Worm (Caenorhabditis elegans) whole organism, L1 larva: ENCODE measurements around the gene ZK353.9.

ENCODE experiments used
- F16B12.6 ChIP-seq: fragments of 150-350 bp; optimal IDR thresholded peaks from 2 replicates; lab custom pipeline; 2014; ENCODE audit warnings: missing biosample characterization, missing genetic modification characterization
- aha-1 ChIP-seq: fragments of 150-350 bp; optimal IDR thresholded peaks from 2 replicates; lab custom pipeline; 2014; ENCODE audit warnings: missing biosample characterization, missing genetic modification characterization
- alr-1 ChIP-seq: fragments of 200-800 bp; sonication (Bioruptor generic); optimal IDR thresholded peaks from 2 replicates; lab custom pipeline; 2018; ENCODE audit warnings: borderline replicate concordance, mild to moderate bottlenecking, missing genetic modification characterization, missing compliant biosample characterization
- aly-2 ChIP-seq: fragments of 150-350 bp; optimal IDR thresholded peaks from 2 replicates; lab custom pipeline; 2014; ENCODE audit warnings: missing biosample characterization, missing genetic modification characterization
- blmp-1 ChIP-seq: fragments of 150-350 bp; optimal IDR thresholded peaks from 2 replicates; lab custom pipeline; 2014; ENCODE audit warnings: missing biosample characterization, missing genetic modification characterization
- ceh-63 ChIP-seq: fragments of 200-800 bp; sonication (Bioruptor generic); optimal IDR thresholded peaks from 2 replicates; lab custom pipeline; 2018; ENCODE audit warnings: mild to moderate bottlenecking, missing genetic modification characterization, missing compliant biosample characterization
- ceh-82 ChIP-seq, 3 experiments: fragments of 150-350 bp in 1 of 3; sonication (generic microtip) in 2 of 3; optimal IDR thresholded peaks; 2 replicates each; lab custom pipeline; 2014 to 2017; ENCODE audit warnings: missing biosample characterization in 3 of 3, missing genetic modification characterization in 3 of 3
- ceh-90 ChIP-seq: sonication (generic microtip); optimal IDR thresholded peaks from 2 replicates; lab custom pipeline; 2016; ENCODE audit warnings: missing genetic modification characterization, missing compliant biosample characterization
- dpl-1 ChIP-seq, 3 experiments: fragments of 150-350 bp in 2 of 3; sonication (generic microtip) in 1 of 3; optimal IDR thresholded peaks; 2 replicates each; lab custom pipeline; 2014 to 2017; ENCODE audit warnings: missing biosample characterization in 3 of 3, missing genetic modification characterization in 3 of 3, missing genetic modification reagents in 3 of 3
- dsc-1 ChIP-seq: sonication (generic microtip); optimal IDR thresholded peaks from 2 replicates; lab custom pipeline; 2016; ENCODE audit warnings: mild to moderate bottlenecking, missing genetic modification characterization, missing compliant biosample characterization
- efl-1 ChIP-seq, 4 experiments: fragments of 150-350 bp; optimal IDR thresholded peaks in 3 of 4; peaks in 1 of 4; 1 replicate in 1 of 4; 2 replicates in 3 of 4; lab custom pipeline; 2014; ENCODE audit warnings: missing biosample characterization in 2 of 4, missing genetic modification characterization in 2 of 4, missing genetic modification reagents in 2 of 4
- efl-3 ChIP-seq: fragments of 200-800 bp; sonication (Bioruptor generic); optimal IDR thresholded peaks from 2 replicates; lab custom pipeline; 2018; ENCODE audit warnings: mild to moderate bottlenecking, missing genetic modification characterization, missing compliant biosample characterization
- egl-13 ChIP-seq: sonication (generic microtip); optimal IDR thresholded peaks from 2 replicates; lab custom pipeline; 2016; ENCODE audit warnings: missing genotype, missing genetic modification reagents, missing genetic modification characterization, missing compliant biosample characterization
- egl-27 ChIP-seq, 2 experiments: fragments of 150-350 bp in 1 of 2; sonication (generic microtip); optimal IDR thresholded peaks; 3 replicates each; lab custom pipeline; 2017 to 2018; ENCODE audit warnings: missing biosample characterization in 2 of 2, missing genetic modification characterization in 2 of 2, missing genetic modification reagents in 2 of 2
- elt-3 ChIP-seq, 6 experiments: fragments of 150-350 bp in 1 of 6; sonication (generic microtip); optimal IDR thresholded peaks; 2 replicates each; lab custom pipeline; 2017 to 2018; ENCODE audit warnings: missing biosample characterization in 6 of 6, missing genetic modification characterization in 6 of 6, inconsistent platforms in 1 of 6
- fkh-10 ChIP-seq: sonication (generic microtip); optimal IDR thresholded peaks from 2 replicates; lab custom pipeline; 2017; ENCODE audit warnings: missing biosample characterization, missing genetic modification reagents, missing genetic modification characterization
- grh-1 ChIP-seq: fragments of 200-800 bp; sonication (Bioruptor generic); IDR thresholded peaks from 2 replicates; pipeline ENCODE4 v1.3.6; 2022; ENCODE audit warnings: missing genetic modification reagents, missing genetic modification characterization, missing compliant biosample characterization
- hlh-4 ChIP-seq: sonication (generic microtip); optimal IDR thresholded peaks from 2 replicates; lab custom pipeline; 2016; ENCODE audit warnings: mild to moderate bottlenecking, missing genetic modification characterization, missing compliant biosample characterization
- hpl-2 ChIP-seq: fragments of 150-350 bp; optimal IDR thresholded peaks from 2 replicates; lab custom pipeline; 2014; ENCODE audit warnings: missing biosample characterization, missing genetic modification reagents, missing genetic modification characterization
- lin-15B ChIP-seq: fragments of 150-350 bp; sonication (generic microtip); optimal IDR thresholded peaks from 3 replicates; lab custom pipeline; 2014; ENCODE audit warnings: missing biosample characterization, missing genetic modification characterization
- lin-35 ChIP-seq, 2 experiments: fragments of 150-350 bp; optimal IDR thresholded peaks; 2 replicates each; lab custom pipeline; 2014; ENCODE audit warnings: missing biosample characterization in 2 of 2, missing genetic modification characterization in 2 of 2, missing genetic modification reagents in 2 of 2
- lir-3 ChIP-seq: sonication (generic microtip); optimal IDR thresholded peaks from 2 replicates; lab custom pipeline; 2016; ENCODE audit warnings: mild to moderate bottlenecking, missing genetic modification characterization, moderate library complexity, missing compliant biosample characterization; ENCODE audit not compliant: poor library complexity
- mab-9 ChIP-seq: fragments of 200-800 bp; sonication (Bioruptor generic); IDR thresholded peaks from 2 replicates; pipeline ENCODE4 v1.3.6; 2022; ENCODE audit warnings: missing genetic modification reagents, missing genetic modification characterization, missing compliant biosample characterization
- mdl-1 ChIP-seq, 2 experiments: fragments of 150-350 bp; optimal IDR thresholded peaks; 2 replicates each; lab custom pipeline; 2014 to 2017; ENCODE audit warnings: missing biosample characterization in 2 of 2, missing genetic modification characterization in 2 of 2, inconsistent platforms in 1 of 2
- mep-1 ChIP-seq: fragments of 150-350 bp; optimal IDR thresholded peaks from 2 replicates; lab custom pipeline; 2014; ENCODE audit warnings: missing biosample characterization, missing genetic modification characterization
- nhr-11 ChIP-seq: fragments of 150-350 bp; optimal IDR thresholded peaks from 2 replicates; lab custom pipeline; 2014; ENCODE audit warnings: missing biosample characterization, missing genetic modification characterization
- nhr-12 ChIP-seq: sonication (generic microtip); optimal IDR thresholded peaks from 2 replicates; lab custom pipeline; 2017; ENCODE audit warnings: missing biosample characterization, missing genetic modification characterization
- nhr-28 ChIP-seq: fragments of 150-350 bp; optimal IDR thresholded peaks from 2 replicates; lab custom pipeline; 2014; ENCODE audit warnings: missing biosample characterization, missing genetic modification characterization
- nhr-47 ChIP-seq: sonication (generic microtip); optimal IDR thresholded peaks from 2 replicates; lab custom pipeline; 2016; ENCODE audit warnings: mild to moderate bottlenecking, missing genetic modification characterization, moderate library complexity, missing compliant biosample characterization
- nhr-71 ChIP-seq: sonication (generic microtip); optimal IDR thresholded peaks from 2 replicates; lab custom pipeline; 2016; ENCODE audit warnings: mild to moderate bottlenecking, missing genetic modification characterization, moderate library complexity, missing compliant biosample characterization
- nhr-76 ChIP-seq: sonication (generic microtip); optimal IDR thresholded peaks from 2 replicates; lab custom pipeline; 2017; ENCODE audit warnings: missing biosample characterization, missing genetic modification characterization
- nhr-84 ChIP-seq: sonication (generic microtip); optimal IDR thresholded peaks from 2 replicates; lab custom pipeline; 2017; ENCODE audit warnings: missing biosample characterization, missing genetic modification characterization
- nhr-85 ChIP-seq: sonication (generic microtip); peaks from one replicate; lab custom pipeline; 2016; ENCODE audit warnings: missing genetic modification characterization, inconsistent platforms, missing compliant biosample characterization
- nhr-90 ChIP-seq: sonication (generic microtip); optimal IDR thresholded peaks from 2 replicates; lab custom pipeline; 2016; ENCODE audit warnings: mild to moderate bottlenecking, missing genetic modification characterization, missing compliant biosample characterization; ENCODE audit not compliant: poor library complexity
- pax-3 ChIP-seq: fragments of 200-800 bp; sonication (Bioruptor generic); optimal IDR thresholded peaks from 2 replicates; lab custom pipeline; 2018; ENCODE audit warnings: mild to moderate bottlenecking, missing genetic modification characterization, moderate library complexity, missing compliant biosample characterization
- skn-1 ChIP-seq: fragments of 150-350 bp; optimal IDR thresholded peaks from 2 replicates; lab custom pipeline; 2014; ENCODE audit warnings: missing biosample characterization, missing genetic modification characterization
- snu-23 ChIP-seq: sonication (generic microtip); optimal IDR thresholded peaks from 2 replicates; lab custom pipeline; 2016; ENCODE audit warnings: missing genetic modification characterization, missing compliant biosample characterization
- swsn-7 ChIP-seq: sonication (generic microtip); optimal IDR thresholded peaks from 2 replicates; lab custom pipeline; 2016; ENCODE audit warnings: missing genetic modification characterization, missing compliant biosample characterization
- tbx-2 ChIP-seq: sonication (generic microtip); optimal IDR thresholded peaks from 2 replicates; lab custom pipeline; 2016; ENCODE audit warnings: missing genetic modification characterization, missing compliant biosample characterization
- unc-130 ChIP-seq: fragments of 150-350 bp; optimal IDR thresholded peaks from 2 replicates; lab custom pipeline; 2017; ENCODE audit warnings: missing biosample characterization, missing genetic modification characterization, inconsistent platforms
- unc-30 ChIP-seq: sonication (generic microtip); optimal IDR thresholded peaks from 2 replicates; lab custom pipeline; 2017; ENCODE audit warnings: missing biosample characterization, missing genetic modification characterization
- unc-62 ChIP-seq: fragments of 150-350 bp; optimal IDR thresholded peaks from 2 replicates; lab custom pipeline; 2014; ENCODE audit warnings: missing biosample characterization, missing genetic modification reagents, missing genetic modification characterization
- unc-98 ChIP-seq: fragments of 200-800 bp; sonication (Bioruptor generic); IDR thresholded peaks from 2 replicates; pipeline ENCODE4 v1.3.6; 2022; ENCODE audit warnings: missing genetic modification characterization, missing compliant biosample characterization
- vab-15 ChIP-seq: sonication (generic microtip); optimal IDR thresholded peaks from 2 replicates; lab custom pipeline; 2017; ENCODE audit warnings: missing genotype, mild to moderate bottlenecking, missing genetic modification characterization, missing compliant biosample characterization
- xbp-1 ChIP-seq: sonication (generic microtip); optimal IDR thresholded peaks from 2 replicates; lab custom pipeline; 2016; ENCODE audit warnings: missing genetic modification characterization, missing compliant biosample characterization
- zag-1 ChIP-seq: fragments of 150-350 bp; optimal IDR thresholded peaks from 2 replicates; lab custom pipeline; 2014; ENCODE audit warnings: missing biosample characterization, missing genetic modification characterization
- ztf-11 ChIP-seq, 2 experiments: sonication (generic microtip); optimal IDR thresholded peaks; 2 replicates each; lab custom pipeline; 2016 to 2017; ENCODE audit warnings: missing genetic modification characterization in 2 of 2, missing biosample characterization in 1 of 2, missing compliant biosample characterization in 1 of 2
- ztf-4 ChIP-seq: fragments of 150-350 bp; optimal IDR thresholded peaks from 2 replicates; lab custom pipeline; 2014; ENCODE audit warnings: missing biosample characterization, missing genetic modification characterization

ZK353.9 gene

DNA sequence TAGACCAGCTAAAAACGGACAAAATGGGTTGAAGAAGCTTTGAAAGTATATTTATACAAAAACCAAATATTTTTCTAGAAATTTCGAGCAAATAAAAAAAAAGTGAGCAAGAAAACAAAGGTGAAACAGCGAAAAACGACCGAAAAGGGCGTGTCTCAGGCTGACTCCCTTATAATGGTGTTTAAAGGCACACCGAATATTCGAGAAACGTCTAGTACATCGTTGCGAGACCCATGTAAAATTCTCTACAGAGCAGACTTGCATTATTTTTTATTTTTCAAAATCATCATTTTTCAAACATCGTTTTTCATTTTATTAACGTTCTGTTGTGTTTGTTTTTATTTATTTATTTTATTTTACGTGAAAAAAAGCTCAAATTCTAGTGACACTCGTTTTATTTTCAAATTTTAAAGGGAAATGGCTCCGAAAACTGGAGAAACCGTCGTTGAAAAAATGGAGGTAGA is 37.7 kb downstream of the ZK353.9 start, which contains the start of gene rpn-3 (continued):
- TF ChIP-seq ztf-11 (tag; optimal IDR thresholded peaks at IDR 0.05; lab: Kevin White, UChicago) (peak in 1 of 2 experiments; percentile 90), lin-15B (tag; lab: Kevin White, UChicago) (peak; percentile 96), nhr-28 (tag; lab: Kevin White, UChicago) (no peak), lir-3 (tag; lab: Kevin White, UChicago) (peak; percentile 82), unc-98 (peak; percentile 65; the same call in 1 of the 2 replicates), hpl-2 (peak; percentile 67), blmp-1 (tag; lab: Kevin White, UChicago) (peak; percentile 85), fkh-10 (GFP tag; lab: Kevin White, UChicago) (peak; percentile 89), nhr-76 (tag; lab: Kevin White, UChicago) (peak; percentile 61), ceh-82 (tag; optimal IDR thresholded peaks at IDR 0.05; lab: Kevin White, UChicago) (peak; percentile 97 to 99 (median 98))

DNA sequence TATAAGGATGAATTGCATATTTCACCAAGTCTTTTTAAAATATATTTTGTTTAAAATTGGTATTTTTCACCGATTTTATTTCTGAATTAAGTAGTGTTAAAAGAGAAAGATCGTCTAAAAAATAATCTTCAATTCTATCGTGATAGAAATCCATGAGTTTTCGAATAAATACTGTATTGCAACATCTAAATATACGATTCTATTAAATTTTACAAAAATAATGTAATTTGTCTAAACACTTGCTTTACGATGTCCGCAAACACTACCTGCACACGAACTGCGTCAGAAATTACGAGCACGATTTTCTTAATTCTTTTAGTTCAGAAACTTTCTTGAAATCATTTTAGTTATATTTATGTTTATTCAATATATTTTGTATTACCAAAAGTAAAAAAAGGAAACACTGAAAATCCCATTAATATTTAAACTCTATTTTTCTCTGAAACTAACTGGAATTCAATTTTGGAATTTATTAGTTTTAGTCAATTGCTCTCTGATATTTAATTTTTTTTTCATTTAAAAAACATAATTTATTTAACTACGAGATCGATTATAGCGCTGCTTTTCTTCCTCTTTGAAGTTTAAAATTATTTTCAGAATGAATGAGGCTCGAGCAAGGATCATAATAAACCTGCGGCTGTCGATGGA is 40.0 kb downstream of the ZK353.9 start, which contains the start of gene mrpl-32:
TSS of gene mrpl-32 (plus strand) at position 598 of the 648 bp plus-strand sequence.
- TF ChIP-seq snu-23 (GFP tag; lab: Kevin White, UChicago) (no peak), blmp-1 (tag; lab: Kevin White, UChicago) (no peak), egl-27 (tag; optimal IDR thresholded peaks at IDR 0.05; lab: Kevin White, UChicago) (no peak), aly-2 (tag; lab: Kevin White, UChicago) (peak; percentile 73), ceh-90 (tag; lab: Kevin White, UChicago) (no peak), tbx-2 (tag; lab: Kevin White, UChicago) (no peak), nhr-84 (tag; lab: Kevin White, UChicago) (no peak), nhr-85 (tag; lab: Kevin White, UChicago) (no peak), lir-3 (tag; lab: Kevin White, UChicago) (no peak), dpl-1 (GFP tag; optimal IDR thresholded peaks at IDR 0.05; lab: Kevin White, UChicago) (peak in 1 of 3 experiments; percentile 10), vab-15 (tag; lab: Kevin White, UChicago) (no peak), nhr-71 (peak; percentile 29), efl-1 (optimal IDR thresholded peaks at IDR 0.05; lab: Kevin White, UChicago) (no peak), efl-1 (GFP tag; optimal IDR thresholded peaks at IDR 0.05 in 1 of 2; lab: Kevin White, UChicago) (peak; percentile 8 to 78), grh-1 (GFP tag; lab: Robert Waterston, UW) (no peak), lin-15B (tag; lab: Kevin White, UChicago) (no peak), elt-3 (tag; optimal IDR thresholded peaks at IDR 0.05; lab: Kevin White, UChicago) (no peak), xbp-1 (tag; lab: Kevin White, UChicago) (no peak), ztf-4 (tag; lab: Kevin White, UChicago) (no peak), ceh-63 (no peak), mep-1 (tag; lab: Kevin White, UChicago) (peak; percentile 10), nhr-90 (tag; lab: Kevin White, UChicago) (peak; percentile 25), zag-1 (tag; lab: Kevin White, UChicago) (no peak), dsc-1 (no peak), F16B12.6 (tag; lab: Kevin White, UChicago) (peak; percentile 45), mab-9 (GFP tag; lab: Robert Waterston, UW) (no peak), hpl-2 (no peak), swsn-7 (tag; lab: Kevin White, UChicago) (no peak), nhr-76 (tag; lab: Kevin White, UChicago) (no peak), unc-30 (tag; lab: Kevin White, UChicago) (no peak), nhr-12 (tag; lab: Kevin White, UChicago) (no peak), lin-35 (GFP tag; optimal IDR thresholded peaks at IDR 0.05; lab: Kevin White, UChicago) (peak in 1 of 2 experiments; percentile 17), pax-3 (tag; lab: Kevin White, UChicago) (no peak), ztf-11 (tag; optimal IDR thresholded peaks at IDR 0.05; lab: Kevin White, UChicago) (no peak), hlh-4 (tag; lab: Kevin White, UChicago) (no peak), unc-130 (no peak), skn-1 (tag; lab: Kevin White, UChicago) (no peak), unc-98 (no peak), mdl-1 (tag; optimal IDR thresholded peaks at IDR 0.05; lab: Kevin White, UChicago) (no peak), alr-1 (no peak), nhr-47 (tag; lab: Kevin White, UChicago) (peak; percentile 33), egl-13 (tag; lab: Kevin White, UChicago) (no peak), nhr-11 (no peak), efl-3 (no peak), unc-62 (no peak), aha-1 (tag; lab: Kevin White, UChicago) (no peak)
